Worm (Caenorhabditis elegans) whole organism, L4 larva: ENCODE data around the gene nfya-1.

Experiments
- D1046.2 ChIP-seq: fragments of 200-800 bp; sonication (Bioruptor generic); IDR thresholded peaks from 2 replicates; pipeline ENCODE4 v1.3.6; 2022; ENCODE audit warnings: missing genetic modification characterization, missing compliant biosample characterization
- F37D6.2 ChIP-seq: sonication (generic microtip); optimal IDR thresholded peaks from 2 replicates; lab custom pipeline; 2016; ENCODE audit warnings: mild to moderate bottlenecking, missing genetic modification characterization, missing compliant biosample characterization
- R02D3.7 ChIP-seq: fragments of 150-350 bp; sonication (generic microtip); optimal IDR thresholded peaks from 3 replicates; lab custom pipeline; 2014; ENCODE audit warnings: missing biosample characterization, missing genetic modification characterization
- T20F7.1 ChIP-seq: fragments of 200-800 bp; sonication (Bioruptor generic); optimal IDR thresholded peaks from 2 replicates; lab custom pipeline; 2018; ENCODE audit warnings: mild to moderate bottlenecking, missing genetic modification characterization, missing compliant biosample characterization
- aha-1 ChIP-seq: fragments of 150-350 bp; peaks from one replicate; lab custom pipeline; 2014; ENCODE audit warnings: missing biosample characterization, missing genetic modification characterization
- arid-1 ChIP-seq: fragments of 200-800 bp; sonication (Bioruptor generic); conservative IDR thresholded peaks from 2 replicates; pipeline ENCODE4 v1.3.6; 2022; ENCODE audit warnings: missing genetic modification reagents, missing genetic modification characterization, missing compliant biosample characterization
- ceh-44 ChIP-seq: fragments of 200-800 bp; sonication (Bioruptor generic); IDR thresholded peaks from 2 replicates; pipeline ENCODE4 v1.3.6; 2022; ENCODE audit warnings: missing genetic modification reagents, missing genetic modification characterization, missing compliant biosample characterization
- ceh-62 ChIP-seq: sonication (generic microtip); optimal IDR thresholded peaks from 2 replicates; lab custom pipeline; 2017; ENCODE audit warnings: missing biosample characterization, missing genetic modification characterization
- daf-16 ChIP-seq, 3 experiments: sonication (generic microtip); optimal IDR thresholded peaks; 2 replicates each; lab custom pipeline; 2016 to 2017; ENCODE audit warnings: missing genetic modification characterization in 3 of 3, missing genetic modification reagents in 3 of 3, mild to moderate bottlenecking in 2 of 3, missing compliant biosample characterization in 2 of 3, missing biosample characterization in 1 of 3, moderate library complexity in 1 of 3
- daf-19 ChIP-seq: fragments of 200-800 bp; sonication (Bioruptor generic); conservative IDR thresholded peaks from 2 replicates; pipeline ENCODE4 v1.3.6; 2022; ENCODE audit warnings: missing genetic modification characterization, missing compliant biosample characterization
- dmd-6 ChIP-seq: fragments of 200-800 bp; sonication (Bioruptor generic); IDR thresholded peaks from 2 replicates; pipeline ENCODE4 v1.3.6; 2022; ENCODE audit warnings: missing genetic modification reagents, missing genetic modification characterization, missing compliant biosample characterization
- dmd-8 ChIP-seq: fragments of 200-800 bp; sonication (Bioruptor generic); IDR thresholded peaks from 2 replicates; pipeline ENCODE4 v1.3.6; 2022; ENCODE audit warnings: missing genetic modification characterization, missing compliant biosample characterization
- dpl-1 ChIP-seq: fragments of 150-350 bp; optimal IDR thresholded peaks from 2 replicates; lab custom pipeline; 2014; ENCODE audit warnings: missing biosample characterization, missing genetic modification reagents, missing genetic modification characterization
- dve-1 ChIP-seq: sonication (generic microtip); optimal IDR thresholded peaks from 2 replicates; lab custom pipeline; 2017; ENCODE audit warnings: antibody characterized with exemption, mild to moderate bottlenecking, missing genetic modification characterization, missing compliant biosample characterization; ENCODE audit not compliant: insufficient read depth
- egl-27 ChIP-seq: sonication (generic microtip); optimal IDR thresholded peaks from 3 replicates; lab custom pipeline; 2017; ENCODE audit warnings: missing biosample characterization, missing genetic modification reagents, missing genetic modification characterization
- fos-1 ChIP-seq: fragments of 150-350 bp; optimal IDR thresholded peaks from 2 replicates; lab custom pipeline; 2014; ENCODE audit warnings: missing biosample characterization, missing genetic modification characterization
- gei-8 ChIP-seq: fragments of 200-800 bp; sonication (Bioruptor generic); optimal IDR thresholded peaks from 2 replicates; lab custom pipeline; 2018; ENCODE audit warnings: mild to moderate bottlenecking, missing genetic modification characterization, missing compliant biosample characterization
- hif-1 ChIP-seq, 2 experiments: sonication (generic microtip); optimal IDR thresholded peaks; 2 replicates each; lab custom pipeline; 2016 to 2017; ENCODE audit warnings: missing compliant biosample characterization in 2 of 2, missing genetic modification characterization in 2 of 2, missing genetic modification reagents in 2 of 2, missing genotype in 2 of 2, mild to moderate bottlenecking in 1 of 2
- hlh-11 ChIP-seq: fragments of 200-800 bp; sonication (Bioruptor generic); optimal IDR thresholded peaks from 2 replicates; lab custom pipeline; 2018; ENCODE audit warnings: mild to moderate bottlenecking, missing genetic modification characterization, missing compliant biosample characterization
- hlh-30 ChIP-seq: sonication (generic microtip); optimal IDR thresholded peaks from 2 replicates; lab custom pipeline; 2017; ENCODE audit warnings: antibody characterized with exemption, mild to moderate bottlenecking, missing genetic modification characterization, missing compliant biosample characterization; ENCODE audit not compliant: insufficient read depth
- jun-1 ChIP-seq: fragments of 150-350 bp; optimal IDR thresholded peaks from 2 replicates; lab custom pipeline; 2014; ENCODE audit warnings: missing biosample characterization, missing genetic modification reagents, missing genetic modification characterization
- lin-38 ChIP-seq: fragments of 200-800 bp; sonication (Bioruptor generic); IDR thresholded peaks from 2 replicates; pipeline ENCODE4 v1.3.6; 2022; ENCODE audit warnings: missing genetic modification reagents, missing genetic modification characterization, missing compliant biosample characterization
- lir-3 ChIP-seq: sonication (generic microtip); optimal IDR thresholded peaks from 2 replicates; lab custom pipeline; 2016; ENCODE audit warnings: mild to moderate bottlenecking, missing genetic modification characterization, missing compliant biosample characterization
- madf-5 ChIP-seq, 2 experiments: fragments of 200-800 bp; sonication (Bioruptor generic); IDR thresholded peaks; 2 replicates each; pipeline ENCODE4 v1.3.6; 2022; ENCODE audit warnings: missing compliant biosample characterization in 2 of 2, missing genetic modification characterization in 2 of 2
- mdl-1 ChIP-seq, 2 experiments: fragments of 150-350 bp in 1 of 2; sonication (generic microtip) in 1 of 2; optimal IDR thresholded peaks; 2 replicates each; lab custom pipeline; 2014 to 2017; ENCODE audit warnings: missing biosample characterization in 2 of 2, missing genetic modification characterization in 2 of 2
- mdt-29 ChIP-seq: fragments of 200-800 bp; sonication (Bioruptor generic); IDR thresholded peaks from 2 replicates; pipeline ENCODE4 v1.3.6; 2022; ENCODE audit warnings: missing genetic modification reagents, missing genetic modification characterization, missing compliant biosample characterization
- mes-2 ChIP-seq: sonication (generic microtip); optimal IDR thresholded peaks from 2 replicates; lab custom pipeline; 2016; ENCODE audit warnings: missing genotype, mild to moderate bottlenecking, missing genetic modification characterization, missing compliant biosample characterization; ENCODE audit not compliant: poor library complexity, severe bottlenecking
- mxl-3 ChIP-seq: fragments of 200-800 bp; sonication (Bioruptor generic); optimal IDR thresholded peaks from 2 replicates; lab custom pipeline; 2018; ENCODE audit warnings: mild to moderate bottlenecking, missing genetic modification characterization, missing compliant biosample characterization
- nhr-111 ChIP-seq: fragments of 200-800 bp; sonication (Bioruptor generic); optimal IDR thresholded peaks from 2 replicates; lab custom pipeline; 2018; ENCODE audit warnings: mild to moderate bottlenecking, missing genetic modification characterization, missing compliant biosample characterization
- nhr-28 ChIP-seq: fragments of 150-350 bp; optimal IDR thresholded peaks from 2 replicates; lab custom pipeline; 2014; ENCODE audit warnings: missing biosample characterization, missing genetic modification characterization
- php-3 ChIP-seq: fragments of 200-800 bp; sonication (Bioruptor generic); IDR thresholded peaks from 2 replicates; pipeline ENCODE4 v1.3.6; 2022; ENCODE audit warnings: missing genetic modification reagents, missing genetic modification characterization, missing compliant biosample characterization
- rbr-2 ChIP-seq: sonication (generic microtip); optimal IDR thresholded peaks from 2 replicates; lab custom pipeline; 2016; ENCODE audit warnings: missing genotype, missing genetic modification characterization, missing compliant biosample characterization
- snpc-4 ChIP-seq: fragments of 150-350 bp; optimal IDR thresholded peaks from 2 replicates; lab custom pipeline; 2014; ENCODE audit warnings: missing biosample characterization, missing genetic modification characterization
- spr-1 ChIP-seq: sonication (generic microtip); optimal IDR thresholded peaks from 2 replicates; lab custom pipeline; 2016; ENCODE audit warnings: mild to moderate bottlenecking, missing genetic modification characterization, missing compliant biosample characterization
- spr-3 ChIP-seq: fragments of 200-800 bp; sonication (Bioruptor generic); optimal IDR thresholded peaks from 2 replicates; lab custom pipeline; 2018; ENCODE audit warnings: mild to moderate bottlenecking, missing genetic modification characterization, missing compliant biosample characterization
- tag-97 ChIP-seq: fragments of 200-800 bp; sonication (Bioruptor generic); IDR thresholded peaks from 2 replicates; pipeline ENCODE4 v1.3.6; 2022; ENCODE audit warnings: missing genetic modification characterization, missing compliant biosample characterization
- tra-1 ChIP-seq: fragments of 200-800 bp; sonication (Bioruptor generic); IDR thresholded peaks from 2 replicates; pipeline ENCODE4 v1.3.6; 2022; ENCODE audit warnings: missing genetic modification reagents, missing genetic modification characterization, missing compliant biosample characterization
- unc-62 ChIP-seq, 3 experiments: fragments of 150-350 bp in 1 of 3; sonication (generic microtip); optimal IDR thresholded peaks in 2 of 3; peaks in 1 of 3; 1 replicate in 1 of 3; 2 replicates in 2 of 3; lab custom pipeline; 2014 to 2017; ENCODE audit warnings: missing biosample characterization in 3 of 3, missing genetic modification characterization in 3 of 3, missing genetic modification reagents in 3 of 3, missing genotype in 1 of 3
- zfp-2 ChIP-seq: sonication (generic microtip); optimal IDR thresholded peaks from 2 replicates; lab custom pipeline; 2016; ENCODE audit warnings: mild to moderate bottlenecking, missing genetic modification characterization, missing compliant biosample characterization
- zfp-3 ChIP-seq: fragments of 200-800 bp; sonication (Bioruptor generic); conservative IDR thresholded peaks from 2 replicates; pipeline ENCODE4 v1.3.6; 2022; ENCODE audit warnings: missing genetic modification reagents, missing genetic modification characterization, missing compliant biosample characterization
- ztf-11 ChIP-seq: fragments of 150-350 bp; optimal IDR thresholded peaks from 2 replicates; lab custom pipeline; 2014; ENCODE audit warnings: missing biosample characterization, missing genetic modification characterization

nfya-1 gene

DNA sequence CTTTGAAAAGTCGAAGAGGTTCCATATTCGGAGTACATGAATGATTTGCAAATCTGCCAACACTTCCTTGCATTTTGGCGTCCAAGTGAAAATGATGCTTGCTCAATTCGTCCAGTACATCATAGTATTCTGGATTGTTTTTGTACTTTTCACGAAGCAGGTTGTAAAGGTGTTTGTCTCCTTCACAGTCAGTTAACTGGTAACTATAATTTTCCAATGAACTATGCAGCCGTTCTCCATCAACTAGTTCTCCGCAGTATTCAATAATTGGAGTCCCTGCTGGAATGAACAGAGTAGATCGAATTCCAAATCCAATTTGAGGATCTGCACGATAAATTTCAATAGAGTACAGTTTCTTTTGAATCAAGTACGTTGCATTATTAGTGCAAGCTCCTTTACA is 24.7 kb upstream of the nfya-1 start:
- TF ChIP-seq daf-16 (GFP tag; optimal IDR thresholded peaks at IDR 0.05; lab: Kevin White, UChicago), result no peak
- no peak for TF ChIP-seq daf-16 (tag; optimal IDR thresholded peaks at IDR 0.05; lab: Kevin White, UChicago)
- TF ChIP-seq unc-62 (GFP tag; optimal IDR thresholded peaks at IDR 0.05 in 1 of 2; lab: Kevin White, UChicago), result peak in 1 of 2 experiments; percentile 95
- TF ChIP-seq unc-62 (tag; optimal IDR thresholded peaks at IDR 0.05; lab: Kevin White, UChicago), result no peak

DNA sequence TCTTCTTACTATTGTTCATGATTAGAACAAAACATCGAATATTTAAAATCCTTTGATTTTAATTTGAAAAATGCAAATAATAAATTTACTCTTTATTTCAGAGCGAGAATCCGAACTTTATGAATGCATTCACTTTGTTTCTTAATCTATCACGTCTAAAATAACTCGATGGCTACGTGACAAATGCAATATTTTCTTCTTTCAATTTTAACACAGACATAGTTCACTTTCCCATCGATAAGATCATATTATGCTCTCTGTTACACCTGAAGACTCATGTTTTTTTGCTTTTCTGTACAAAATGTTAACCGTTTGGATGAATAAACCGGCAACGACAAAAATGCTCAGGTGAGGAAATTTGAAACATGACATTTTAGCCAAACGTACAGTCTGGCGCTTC is 22.9 kb upstream of the nfya-1 start:
- TF ChIP-seq zfp-3 (GFP tag; lab: Robert Waterston, UW) (0 out of 2 replicates have a peak, but pooled peaks have one; percentile 27), hif-1 (tag; optimal IDR thresholded peaks at IDR 0.05; lab: Kevin White, UChicago) (peak in 1 of 2 experiments; percentile 99), aha-1 (tag; lab: Kevin White, UChicago) (peak; percentile 99), ceh-62 (tag; lab: Kevin White, UChicago) (no peak), dmd-6 (GFP tag; lab: Robert Waterston, UW) (peak; percentile 21; the same call in 1 of the 2 replicates), rbr-2 (tag; lab: Kevin White, UChicago) (no peak), tra-1 (GFP tag; lab: Robert Waterston, UW) (0 out of 2 replicates have a peak, but pooled peaks have one; percentile 29), nhr-28 (tag; lab: Kevin White, UChicago) (peak; percentile 33), mdt-29 (peak; percentile 41; the same call in 1 of the 2 replicates), dve-1 (tag; lab: Kevin White, UChicago) (peak; percentile 15), nhr-111 (no peak), hlh-11 (peak; percentile 7), daf-16 (GFP tag; optimal IDR thresholded peaks at IDR 0.05; lab: Kevin White, UChicago) (no peak), daf-16 (tag; optimal IDR thresholded peaks at IDR 0.05; lab: Kevin White, UChicago) (peak; percentile 14), unc-62 (GFP tag; optimal IDR thresholded peaks at IDR 0.05 in 1 of 2; lab: Kevin White, UChicago) (no peak), unc-62 (tag; optimal IDR thresholded peaks at IDR 0.05; lab: Kevin White, UChicago) (no peak), ceh-44 (GFP tag; lab: Robert Waterston, UW) (no peak)
- TF ChIP-seq, all 104 proteins: peak for 10

DNA sequence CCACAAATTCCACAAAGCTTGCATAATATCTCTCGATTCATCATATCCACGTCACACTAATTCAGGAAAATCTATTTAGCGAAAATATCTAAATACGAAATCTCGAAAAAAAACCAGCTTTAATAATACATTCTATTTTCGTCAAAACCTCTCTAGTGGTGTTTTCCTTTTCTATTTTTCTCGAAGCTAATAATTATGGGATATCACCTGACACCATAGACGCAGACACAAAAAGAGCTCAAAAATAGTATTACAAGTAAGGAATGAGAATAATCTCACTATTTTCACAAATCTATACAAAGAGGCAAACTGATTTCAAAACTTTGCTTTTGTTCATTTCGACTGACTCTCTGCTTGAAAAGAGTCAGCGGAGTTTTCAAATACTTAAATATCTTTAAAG is 22.4 kb upstream of the nfya-1 start:
- TF ChIP-seq hlh-30 (tag; lab: Kevin White, UChicago), result peak; percentile 3
- TF ChIP-seq rbr-2 (tag; lab: Kevin White, UChicago), result no peak

ce11 chrX:11968024-11968598 is 21.5 kb upstream of the nfya-1 start:
- TF ChIP-seq hlh-30 (tag; lab: Kevin White, UChicago) (no peak), dmd-8 (GFP tag; lab: Robert Waterston, UW) (no peak), tra-1 (GFP tag; lab: Robert Waterston, UW) (peak; percentile 61), egl-27 (tag; lab: Kevin White, UChicago) (no peak), daf-19 (GFP tag; lab: Robert Waterston, UW) (no peak), nhr-28 (tag; lab: Kevin White, UChicago) (peak; percentile 81), mdl-1 (tag; optimal IDR thresholded peaks at IDR 0.05; lab: Kevin White, UChicago) (no peak), zfp-2 (tag; lab: Kevin White, UChicago) (no peak), zfp-3 (GFP tag; lab: Robert Waterston, UW) (peak; percentile 84), mes-2 (no peak), arid-1 (GFP tag; lab: Robert Waterston, UW) (no peak), dve-1 (tag; lab: Kevin White, UChicago) (peak; percentile 81), T20F7.1 (GFP tag; lab: Kevin White, UChicago) (no peak), jun-1 (tag; lab: Kevin White, UChicago) (no peak), lin-38 (0 out of 2 replicates have a peak, but pooled peaks have one; percentile 29), lir-3 (tag; lab: Kevin White, UChicago) (no peak), ceh-62 (tag; lab: Kevin White, UChicago) (no peak), dpl-1 (GFP tag; lab: Kevin White, UChicago) (no peak), ztf-11 (tag; lab: Kevin White, UChicago) (no peak), fos-1 (tag; lab: Kevin White, UChicago) (no peak), spr-3 (no peak), madf-5 (GFP tag; IDR thresholded peaks at IDR 0.05; lab: Robert Waterston, UW) (no peak), tag-97 (GFP tag; lab: Robert Waterston, UW) (no peak), snpc-4 (tag; lab: Kevin White, UChicago) (no peak), php-3 (GFP tag; lab: Robert Waterston, UW) (peak; percentile 83), D1046.2 (GFP tag; lab: Robert Waterston, UW) (no peak), gei-8 (GFP tag; lab: Kevin White, UChicago) (no peak), spr-1 (tag; lab: Kevin White, UChicago) (no peak), F37D6.2 (tag; lab: Kevin White, UChicago) (no peak), mxl-3 (GFP tag; lab: Kevin White, UChicago) (no peak), R02D3.7 (tag; lab: Kevin White, UChicago) (no peak)
